Worm (Caenorhabditis elegans) whole organism, late embryonic: ENCODE measurements around the gene zig-4.

ENCODE experiments used
- C08G9.2 ChIP-seq: sonication (generic microtip); optimal IDR thresholded peaks from 2 replicates; lab custom pipeline; 2016; ENCODE audit warnings: mild to moderate bottlenecking, missing genetic modification characterization, moderate library complexity, missing compliant biosample characterization
- C38D4.7 ChIP-seq: fragments of 200-800 bp; sonication (Bioruptor generic); optimal IDR thresholded peaks from 2 replicates; lab custom pipeline; 2018; ENCODE audit warnings: mild to moderate bottlenecking, missing genetic modification characterization, moderate library complexity, missing compliant biosample characterization
- K02D7.2 ChIP-seq: sonication (generic microtip); optimal IDR thresholded peaks from 2 replicates; lab custom pipeline; 2017; ENCODE audit warnings: mild to moderate bottlenecking, missing genetic modification characterization, missing compliant biosample characterization
- K09A11.1 ChIP-seq: sonication (generic microtip); optimal IDR thresholded peaks from 2 replicates; lab custom pipeline; 2017; ENCODE audit warnings: antibody characterized with exemption, mild to moderate bottlenecking, missing genetic modification characterization, missing compliant biosample characterization; ENCODE audit not compliant: insufficient read depth
- Y22D7AL.16 ChIP-seq: sonication (generic microtip); optimal IDR thresholded peaks from 2 replicates; lab custom pipeline; 2016; ENCODE audit warnings: missing genetic modification characterization, missing compliant biosample characterization
- ceh-14 ChIP-seq: sonication (generic microtip); optimal IDR thresholded peaks from 2 replicates; lab custom pipeline; 2016; ENCODE audit warnings: missing genotype, missing genetic modification characterization, missing compliant biosample characterization
- ceh-2 ChIP-seq: sonication (generic microtip); optimal IDR thresholded peaks from 2 replicates; lab custom pipeline; 2016; ENCODE audit warnings: missing genotype, missing genetic modification characterization, missing compliant biosample characterization
- ceh-22 ChIP-seq: sonication (generic microtip); optimal IDR thresholded peaks from 2 replicates; lab custom pipeline; 2017; ENCODE audit warnings: missing biosample characterization, missing genetic modification characterization
- ceh-30 ChIP-seq: fragments of 150-350 bp; optimal IDR thresholded peaks from 2 replicates; lab custom pipeline; 2014; ENCODE audit warnings: missing biosample characterization, missing genetic modification characterization
- ceh-48 ChIP-seq: sonication (generic microtip); optimal IDR thresholded peaks from 2 replicates; lab custom pipeline; 2016; ENCODE audit warnings: missing genetic modification characterization, inconsistent platforms, missing compliant biosample characterization
- ceh-6 ChIP-seq: fragments of 200-800 bp; sonication (Bioruptor generic); optimal IDR thresholded peaks from 2 replicates; lab custom pipeline; 2018; ENCODE audit warnings: mild to moderate bottlenecking, missing genetic modification characterization, missing compliant biosample characterization
- ceh-9 ChIP-seq: sonication (generic microtip); optimal IDR thresholded peaks from 2 replicates; lab custom pipeline; 2016; ENCODE audit warnings: mild to moderate bottlenecking, missing genetic modification characterization, inconsistent platforms, missing compliant biosample characterization
- dve-1 ChIP-seq: sonication (generic microtip); optimal IDR thresholded peaks from 2 replicates; lab custom pipeline; 2017; ENCODE audit warnings: antibody characterized with exemption, mild to moderate bottlenecking, missing genetic modification characterization, missing compliant biosample characterization
- elt-2 ChIP-seq: sonication (generic microtip); optimal IDR thresholded peaks from 2 replicates; lab custom pipeline; 2016; ENCODE audit warnings: missing genetic modification reagents, missing genetic modification characterization, missing compliant biosample characterization
- elt-4 ChIP-seq: sonication (generic microtip); optimal IDR thresholded peaks from 2 replicates; lab custom pipeline; 2016; ENCODE audit warnings: missing genetic modification characterization, missing compliant biosample characterization
- ets-4 ChIP-seq: sonication (generic microtip); optimal IDR thresholded peaks from 2 replicates; lab custom pipeline; 2016; ENCODE audit warnings: missing genetic modification characterization, missing compliant biosample characterization
- eyg-1 ChIP-seq: sonication (generic microtip); optimal IDR thresholded peaks from 2 replicates; lab custom pipeline; 2016; ENCODE audit warnings: missing genotype, missing genetic modification characterization, missing compliant biosample characterization
- fkh-6 ChIP-seq: sonication (generic microtip); optimal IDR thresholded peaks from 2 replicates; lab custom pipeline; 2016; ENCODE audit warnings: missing genetic modification characterization, missing compliant biosample characterization
- gmeb-2 ChIP-seq: sonication (generic microtip); optimal IDR thresholded peaks from 2 replicates; lab custom pipeline; 2016; ENCODE audit warnings: missing genetic modification characterization, inconsistent platforms, missing compliant biosample characterization
- hlh-13 ChIP-seq: fragments of 200-800 bp; sonication (Bioruptor generic); optimal IDR thresholded peaks from 2 replicates; lab custom pipeline; 2018; ENCODE audit warnings: mild to moderate bottlenecking, missing genetic modification characterization, missing compliant biosample characterization
- hlh-30 ChIP-seq: sonication (generic microtip); optimal IDR thresholded peaks from 2 replicates; lab custom pipeline; 2017; ENCODE audit warnings: antibody characterized with exemption, missing genetic modification characterization, missing compliant biosample characterization; ENCODE audit not compliant: insufficient read depth
- hlh-6 ChIP-seq: sonication (generic microtip); optimal IDR thresholded peaks from 2 replicates; lab custom pipeline; 2016; ENCODE audit warnings: missing genotype, missing genetic modification characterization, missing compliant biosample characterization
- lin-11 ChIP-seq: fragments of 200-800 bp; sonication (Bioruptor generic); optimal IDR thresholded peaks from 2 replicates; lab custom pipeline; 2018; ENCODE audit warnings: mild to moderate bottlenecking, missing genetic modification characterization, missing compliant biosample characterization
- mec-3 ChIP-seq: sonication (generic microtip); optimal IDR thresholded peaks from 2 replicates; lab custom pipeline; 2016; ENCODE audit warnings: borderline replicate concordance, missing genetic modification characterization, missing compliant biosample characterization
- npax-4 ChIP-seq: sonication (generic microtip); optimal IDR thresholded peaks from 2 replicates; lab custom pipeline; 2016; ENCODE audit warnings: missing genetic modification characterization, missing compliant biosample characterization
- odd-2 ChIP-seq: sonication (generic microtip); optimal IDR thresholded peaks from 2 replicates; lab custom pipeline; 2017; ENCODE audit warnings: antibody characterized with exemption, mild to moderate bottlenecking, missing genetic modification characterization, missing compliant biosample characterization
- pag-3 ChIP-seq: sonication (generic microtip); optimal IDR thresholded peaks from 2 replicates; lab custom pipeline; 2016; ENCODE audit warnings: missing compliant biosample characterization, missing genetic modification characterization, borderline replicate concordance
- pha-2 ChIP-seq: sonication (generic microtip); optimal IDR thresholded peaks from 2 replicates; lab custom pipeline; 2017; ENCODE audit warnings: mild to moderate bottlenecking, missing genetic modification characterization, missing compliant biosample characterization
- pha-4 ChIP-seq: fragments of 150-350 bp; optimal IDR thresholded peaks from 2 replicates; lab custom pipeline; 2018; ENCODE audit warnings: missing biosample characterization, missing genetic modification reagents, missing genetic modification characterization
- pqm-1 ChIP-seq: sonication (generic microtip); optimal IDR thresholded peaks from 2 replicates; lab custom pipeline; 2016; ENCODE audit warnings: missing genetic modification characterization, missing compliant biosample characterization
- rnt-1 ChIP-seq: sonication (generic microtip); optimal IDR thresholded peaks from 2 replicates; lab custom pipeline; 2016; ENCODE audit warnings: missing genetic modification characterization, missing compliant biosample characterization
- sdc-2 ChIP-seq: sonication (generic microtip); optimal IDR thresholded peaks from 2 replicates; lab custom pipeline; 2016; ENCODE audit warnings: missing genotype, missing genetic modification characterization, missing compliant biosample characterization
- sox-2 ChIP-seq: fragments of 200-800 bp; sonication (Bioruptor generic); IDR thresholded peaks from 2 replicates; pipeline ENCODE4 v1.3.6; 2022; ENCODE audit warnings: missing genetic modification reagents, missing genetic modification characterization, missing compliant biosample characterization
- sox-4 ChIP-seq: sonication (generic microtip); optimal IDR thresholded peaks from 2 replicates; lab custom pipeline; 2017; ENCODE audit warnings: mild to moderate bottlenecking, missing genetic modification characterization, inconsistent platforms, missing compliant biosample characterization
- syd-9 ChIP-seq: sonication (generic microtip); optimal IDR thresholded peaks from 2 replicates; lab custom pipeline; 2016; ENCODE audit warnings: mild to moderate bottlenecking, missing genetic modification characterization, moderate library complexity, missing compliant biosample characterization
- tbx-2 ChIP-seq: sonication (generic microtip); optimal IDR thresholded peaks from 2 replicates; lab custom pipeline; 2016; ENCODE audit warnings: missing genetic modification characterization, missing compliant biosample characterization
- unc-42 ChIP-seq: sonication (generic microtip); optimal IDR thresholded peaks from 2 replicates; lab custom pipeline; 2016; ENCODE audit warnings: missing genotype, missing genetic modification characterization, missing compliant biosample characterization
- unc-86 ChIP-seq: sonication (generic microtip); optimal IDR thresholded peaks from 2 replicates; lab custom pipeline; 2016; ENCODE audit warnings: missing genetic modification characterization, missing compliant biosample characterization
- zip-5 ChIP-seq: sonication (generic microtip); optimal IDR thresholded peaks from 2 replicates; lab custom pipeline; 2016; ENCODE audit warnings: missing genetic modification characterization, missing compliant biosample characterization
- ztf-16 ChIP-seq: sonication (generic microtip); optimal IDR thresholded peaks from 2 replicates; lab custom pipeline; 2017; ENCODE audit warnings: missing genetic modification characterization, missing compliant biosample characterization

Gene zig-4

ce11 chrX:7925134-7925533 lies at the start of gene zig-4:
Gene zig-4, plus strand, starts transcription at chrX:7925434.
- TF ChIP-seq ceh-48 = no peak
- no peak for TF ChIP-seq hlh-13 (GFP tag; lab: Kevin White, UChicago)
- no peak for TF ChIP-seq ceh-22
- TF ChIP-seq ztf-16 (tag; lab: Kevin White, UChicago) = no peak
- no peak for TF ChIP-seq ceh-9 (tag; lab: Kevin White, UChicago)
- TF ChIP-seq pqm-1 (tag; lab: Kevin White, UChicago) = no peak
- no peak for TF ChIP-seq zip-5
- TF ChIP-seq pha-2 (tag; lab: Kevin White, UChicago) = no peak
- no peak for TF ChIP-seq tbx-2 (tag; lab: Kevin White, UChicago)
- TF ChIP-seq ceh-30 = no peak
- TF ChIP-seq elt-4 (tag; lab: Kevin White, UChicago) = no peak
- no peak for TF ChIP-seq ceh-14 (tag; lab: Kevin White, UChicago)
- no peak for TF ChIP-seq ets-4
- no peak for TF ChIP-seq sdc-2 (tag; lab: Kevin White, UChicago)

DNA sequence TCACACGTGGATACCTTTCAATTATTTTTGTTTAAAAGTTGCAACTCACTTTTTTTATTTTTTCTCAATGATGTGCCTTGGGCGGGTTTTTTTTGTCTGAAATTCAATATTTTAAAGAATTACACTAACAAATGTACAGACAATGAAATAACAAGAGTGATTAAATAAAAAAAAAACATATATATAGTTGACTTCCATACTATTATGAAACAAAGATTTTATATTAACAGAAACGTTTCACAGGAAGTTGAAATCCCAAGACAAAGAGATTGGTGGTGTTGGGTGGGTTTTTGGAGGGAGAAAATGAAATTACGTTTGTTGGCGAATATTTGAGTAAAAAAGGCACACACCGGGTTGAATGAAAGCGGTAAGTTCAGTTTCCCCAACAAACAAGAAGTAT lies 49.4 kb upstream of the zig-4 start, which contains the start of gene cca-1:
TSS of gene cca-1 (minus strand) at position 101 of the 400 bp plus-strand sequence.
- TF ChIP-seq Y22D7AL.16 (tag; lab: Kevin White, UChicago) = no peak

DNA sequence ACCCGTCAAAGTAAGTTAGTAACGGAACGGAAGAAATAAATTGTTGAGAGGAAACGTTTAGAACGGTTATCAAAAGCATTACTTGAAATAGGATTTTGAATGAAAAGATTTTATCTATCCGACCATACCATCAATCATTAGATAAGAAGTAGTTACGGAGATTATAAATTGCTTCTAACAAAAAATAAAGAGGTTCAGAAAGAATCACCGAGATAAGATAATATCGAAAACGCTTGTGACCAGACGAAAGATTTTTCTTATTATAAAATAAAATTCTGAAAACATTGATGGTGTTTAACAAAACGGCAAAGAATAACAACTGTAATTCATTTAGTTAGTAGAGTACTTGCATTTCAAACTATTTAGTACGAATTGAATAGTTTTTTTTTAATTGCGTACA lies 44.4 kb upstream of the zig-4 start, which contains the start of gene C39D10.8:
TSS of gene C39D10.8 (minus strand) at position 101 of the 400 bp plus-strand sequence.
- TF ChIP-seq elt-2 (peak; percentile 30), dve-1 (tag; lab: Kevin White, UChicago) (no peak)

ce11 chrX:7881307-7881706 lies 43.9 kb upstream of the zig-4 start:
- no peak for TF ChIP-seq pha-2 (tag; lab: Kevin White, UChicago)
- no peak for TF ChIP-seq zip-5
- no peak for TF ChIP-seq syd-9 (tag; lab: Kevin White, UChicago)
- TF ChIP-seq sox-4 (tag; lab: Kevin White, UChicago) = no peak
- TF ChIP-seq npax-4 (tag; lab: Kevin White, UChicago) = no peak
- TF ChIP-seq gmeb-2 (tag; lab: Kevin White, UChicago) = no peak
- TF ChIP-seq ceh-14 (tag; lab: Kevin White, UChicago) = no peak
- no peak for TF ChIP-seq K09A11.1 (tag; lab: Kevin White, UChicago)
- TF ChIP-seq C38D4.7 (GFP tag; lab: Kevin White, UChicago) = no peak
- TF ChIP-seq unc-86 = no peak
- TF ChIP-seq ceh-22 = no peak
- TF ChIP-seq C08G9.2 (tag; lab: Kevin White, UChicago) = no peak
- TF ChIP-seq unc-42 (tag; lab: Kevin White, UChicago) = no peak
- TF ChIP-seq fkh-6 (tag; lab: Kevin White, UChicago) = no peak
- TF ChIP-seq hlh-30 (tag; lab: Kevin White, UChicago) = no peak
- no peak for TF ChIP-seq pag-3 (tag; lab: Kevin White, UChicago)
- TF ChIP-seq mec-3 = no peak
- TF ChIP-seq K02D7.2 (tag; lab: Kevin White, UChicago) = no peak
- TF ChIP-seq sox-2 (GFP tag; lab: Robert Waterston, UW) = no peak
- TF ChIP-seq, all 69 proteins: peak for 0

- no peak for TF ChIP-seq ceh-14 (tag; lab: Kevin White, UChicago)
- no peak for TF ChIP-seq syd-9 (tag; lab: Kevin White, UChicago)
- no peak for TF ChIP-seq lin-11 (tag; lab: Kevin White, UChicago)
- no peak for TF ChIP-seq sdc-2 (tag; lab: Kevin White, UChicago)
- TF ChIP-seq eyg-1 (tag; lab: Kevin White, UChicago) = no peak
- no peak for TF ChIP-seq odd-2 (tag; lab: Kevin White, UChicago)
- no peak for TF ChIP-seq zip-5
- no peak for TF ChIP-seq ceh-6 (GFP tag; lab: Kevin White, UChicago)
- TF ChIP-seq pha-4 (tag; lab: Kevin White, UChicago) = no peak
- TF ChIP-seq rnt-1 (tag; lab: Kevin White, UChicago) = no peak
- TF ChIP-seq hlh-6 (tag; lab: Kevin White, UChicago) = no peak
- no peak for TF ChIP-seq pha-2 (tag; lab: Kevin White, UChicago)
- TF ChIP-seq ceh-2 (tag; lab: Kevin White, UChicago) = no peak
- no peak for TF ChIP-seq hlh-30 (tag; lab: Kevin White, UChicago)
- TF ChIP-seq ets-4 = no peak
- TF ChIP-seq, all 69 proteins: peak for 0
Measured at ce11 chrX:7883994-7884393, 41.2 kb upstream of the zig-4 start, which contains the start of gene pcyt-2.2. Gene pcyt-2.2, plus strand, starts transcription at chrX:7884294.
